Worm (Caenorhabditis elegans) whole organism, L1 larva: ENCODE data around the gene rsp-4.

Experiments used
- aha-1 ChIP-seq: fragments of 150-350 bp; optimal IDR thresholded peaks from 2 replicates; lab custom pipeline; 2014; ENCODE audit warnings: missing biosample characterization, missing genetic modification characterization
- aly-2 ChIP-seq: fragments of 150-350 bp; optimal IDR thresholded peaks from 2 replicates; lab custom pipeline; 2014; ENCODE audit warnings: missing biosample characterization, missing genetic modification characterization
- blmp-1 ChIP-seq: fragments of 150-350 bp; optimal IDR thresholded peaks from 2 replicates; lab custom pipeline; 2014; ENCODE audit warnings: missing biosample characterization, missing genetic modification characterization
- ceh-63 ChIP-seq: fragments of 200-800 bp; sonication (Bioruptor generic); optimal IDR thresholded peaks from 2 replicates; lab custom pipeline; 2018; ENCODE audit warnings: mild to moderate bottlenecking, missing genetic modification characterization, missing compliant biosample characterization
- ceh-8 ChIP-seq: fragments of 200-800 bp; sonication (Bioruptor generic); optimal IDR thresholded peaks from 2 replicates; lab custom pipeline; 2018; ENCODE audit warnings: mild to moderate bottlenecking, missing genetic modification characterization, moderate library complexity, missing compliant biosample characterization
- ceh-82 ChIP-seq, 3 experiments: fragments of 150-350 bp in 1 of 3; sonication (generic microtip) in 2 of 3; optimal IDR thresholded peaks; 2 replicates each; lab custom pipeline; 2014 to 2017; ENCODE audit warnings: missing biosample characterization in 3 of 3, missing genetic modification characterization in 3 of 3
- ceh-90 ChIP-seq: sonication (generic microtip); optimal IDR thresholded peaks from 2 replicates; lab custom pipeline; 2016; ENCODE audit warnings: missing genetic modification characterization, missing compliant biosample characterization
- efl-1 ChIP-seq, 4 experiments: fragments of 150-350 bp; optimal IDR thresholded peaks in 3 of 4; peaks in 1 of 4; 1 replicate in 1 of 4; 2 replicates in 3 of 4; lab custom pipeline; 2014; ENCODE audit warnings: missing biosample characterization in 2 of 4, missing genetic modification characterization in 2 of 4, missing genetic modification reagents in 2 of 4
- egl-13 ChIP-seq: sonication (generic microtip); optimal IDR thresholded peaks from 2 replicates; lab custom pipeline; 2016; ENCODE audit warnings: missing genotype, missing genetic modification reagents, missing genetic modification characterization, missing compliant biosample characterization
- egl-27 ChIP-seq, 2 experiments: fragments of 150-350 bp in 1 of 2; sonication (generic microtip); optimal IDR thresholded peaks; 3 replicates each; lab custom pipeline; 2017 to 2018; ENCODE audit warnings: missing biosample characterization in 2 of 2, missing genetic modification characterization in 2 of 2, missing genetic modification reagents in 2 of 2
- elt-2 ChIP-seq: sonication (generic microtip); optimal IDR thresholded peaks from 2 replicates; lab custom pipeline; 2016; ENCODE audit warnings: missing genetic modification characterization, mild to moderate bottlenecking, inconsistent platforms, missing compliant biosample characterization, missing genetic modification reagents
- elt-3 ChIP-seq, 6 experiments: fragments of 150-350 bp in 1 of 6; sonication (generic microtip); optimal IDR thresholded peaks; 2 replicates each; lab custom pipeline; 2017 to 2018; ENCODE audit warnings: missing biosample characterization in 6 of 6, missing genetic modification characterization in 6 of 6, inconsistent platforms in 1 of 6
- fkh-10 ChIP-seq: sonication (generic microtip); optimal IDR thresholded peaks from 2 replicates; lab custom pipeline; 2017; ENCODE audit warnings: missing biosample characterization, missing genetic modification reagents, missing genetic modification characterization
- fkh-4 ChIP-seq: sonication (generic microtip); optimal IDR thresholded peaks from 2 replicates; lab custom pipeline; 2016; ENCODE audit warnings: missing compliant biosample characterization, missing genetic modification characterization, borderline replicate concordance
- fkh-8 ChIP-seq: sonication (generic microtip); optimal IDR thresholded peaks from 2 replicates; lab custom pipeline; 2016; ENCODE audit warnings: mild to moderate bottlenecking, missing genetic modification characterization, missing compliant biosample characterization
- fos-1 ChIP-seq: fragments of 150-350 bp; optimal IDR thresholded peaks from 2 replicates; lab custom pipeline; 2014; ENCODE audit warnings: missing biosample characterization, missing genetic modification characterization
- grh-1 ChIP-seq: fragments of 200-800 bp; sonication (Bioruptor generic); IDR thresholded peaks from 2 replicates; pipeline ENCODE4 v1.3.6; 2022; ENCODE audit warnings: missing genetic modification reagents, missing genetic modification characterization, missing compliant biosample characterization
- hlh-17 ChIP-seq: fragments of 200-800 bp; sonication (Bioruptor generic); optimal IDR thresholded peaks from 2 replicates; lab custom pipeline; 2018; ENCODE audit warnings: missing genetic modification characterization, mild to moderate bottlenecking, missing compliant biosample characterization, moderate library complexity, borderline replicate concordance
- hlh-4 ChIP-seq: sonication (generic microtip); optimal IDR thresholded peaks from 2 replicates; lab custom pipeline; 2016; ENCODE audit warnings: mild to moderate bottlenecking, missing genetic modification characterization, missing compliant biosample characterization
- hpl-2 ChIP-seq: fragments of 150-350 bp; optimal IDR thresholded peaks from 2 replicates; lab custom pipeline; 2014; ENCODE audit warnings: missing biosample characterization, missing genetic modification reagents, missing genetic modification characterization
- lin-13 ChIP-seq: fragments of 150-350 bp; optimal IDR thresholded peaks from 2 replicates; lab custom pipeline; 2014; ENCODE audit warnings: missing biosample characterization, missing genetic modification reagents, missing genetic modification characterization
- lin-14 ChIP-seq: fragments of 200-800 bp; sonication (Bioruptor generic); optimal IDR thresholded peaks from 2 replicates; lab custom pipeline; 2018; ENCODE audit warnings: mild to moderate bottlenecking, missing genetic modification characterization, moderate library complexity, missing compliant biosample characterization
- lin-39 ChIP-seq: fragments of 150-350 bp; optimal IDR thresholded peaks from 2 replicates; lab custom pipeline; 2014; ENCODE audit warnings: missing biosample characterization, missing genetic modification reagents, missing genetic modification characterization
- lir-3 ChIP-seq: sonication (generic microtip); optimal IDR thresholded peaks from 2 replicates; lab custom pipeline; 2016; ENCODE audit warnings: mild to moderate bottlenecking, missing genetic modification characterization, moderate library complexity, missing compliant biosample characterization; ENCODE audit not compliant: poor library complexity
- lsy-2 ChIP-seq, 2 experiments: fragments of 150-350 bp; optimal IDR thresholded peaks; 2 replicates each; lab custom pipeline; 2014; ENCODE audit warnings: missing biosample characterization in 2 of 2, missing genetic modification characterization in 2 of 2
- mab-9 ChIP-seq: fragments of 200-800 bp; sonication (Bioruptor generic); IDR thresholded peaks from 2 replicates; pipeline ENCODE4 v1.3.6; 2022; ENCODE audit warnings: missing genetic modification reagents, missing genetic modification characterization, missing compliant biosample characterization
- nhr-19 ChIP-seq: fragments of 200-800 bp; sonication (Bioruptor generic); conservative IDR thresholded peaks from 2 replicates; pipeline ENCODE4 v1.3.6; 2022; ENCODE audit warnings: missing genetic modification characterization, missing compliant biosample characterization
- nhr-20 ChIP-seq: sonication (generic microtip); optimal IDR thresholded peaks from 2 replicates; lab custom pipeline; 2016; ENCODE audit warnings: mild to moderate bottlenecking, missing genetic modification characterization, missing compliant biosample characterization
- nhr-47 ChIP-seq: sonication (generic microtip); optimal IDR thresholded peaks from 2 replicates; lab custom pipeline; 2016; ENCODE audit warnings: mild to moderate bottlenecking, missing genetic modification characterization, moderate library complexity, missing compliant biosample characterization
- nhr-77 ChIP-seq: fragments of 150-350 bp; optimal IDR thresholded peaks from 2 replicates; lab custom pipeline; 2014; ENCODE audit warnings: missing biosample characterization, missing genetic modification characterization
- nhr-84 ChIP-seq: sonication (generic microtip); optimal IDR thresholded peaks from 2 replicates; lab custom pipeline; 2017; ENCODE audit warnings: missing biosample characterization, missing genetic modification characterization
- nhr-85 ChIP-seq: sonication (generic microtip); peaks from one replicate; lab custom pipeline; 2016; ENCODE audit warnings: missing genetic modification characterization, inconsistent platforms, missing compliant biosample characterization
- nhr-90 ChIP-seq: sonication (generic microtip); optimal IDR thresholded peaks from 2 replicates; lab custom pipeline; 2016; ENCODE audit warnings: mild to moderate bottlenecking, missing genetic modification characterization, missing compliant biosample characterization; ENCODE audit not compliant: poor library complexity
- pax-3 ChIP-seq: fragments of 200-800 bp; sonication (Bioruptor generic); optimal IDR thresholded peaks from 2 replicates; lab custom pipeline; 2018; ENCODE audit warnings: mild to moderate bottlenecking, missing genetic modification characterization, moderate library complexity, missing compliant biosample characterization
- skn-1 ChIP-seq: fragments of 150-350 bp; optimal IDR thresholded peaks from 2 replicates; lab custom pipeline; 2014; ENCODE audit warnings: missing biosample characterization, missing genetic modification characterization
- sox-4 ChIP-seq: sonication (generic microtip); optimal IDR thresholded peaks from 2 replicates; lab custom pipeline; 2016; ENCODE audit warnings: missing genetic modification characterization, missing compliant biosample characterization
- tbx-2 ChIP-seq: sonication (generic microtip); optimal IDR thresholded peaks from 2 replicates; lab custom pipeline; 2016; ENCODE audit warnings: missing genetic modification characterization, missing compliant biosample characterization
- tlp-1 ChIP-seq: fragments of 150-350 bp; optimal IDR thresholded peaks from 2 replicates; lab custom pipeline; 2014; ENCODE audit warnings: missing biosample characterization, missing genetic modification characterization
- unc-30 ChIP-seq: sonication (generic microtip); optimal IDR thresholded peaks from 2 replicates; lab custom pipeline; 2017; ENCODE audit warnings: missing biosample characterization, missing genetic modification characterization
- xbp-1 ChIP-seq: sonication (generic microtip); optimal IDR thresholded peaks from 2 replicates; lab custom pipeline; 2016; ENCODE audit warnings: missing genetic modification characterization, missing compliant biosample characterization
- zag-1 ChIP-seq: fragments of 150-350 bp; optimal IDR thresholded peaks from 2 replicates; lab custom pipeline; 2014; ENCODE audit warnings: missing biosample characterization, missing genetic modification characterization
- zip-4 ChIP-seq: fragments of 200-800 bp; sonication (Bioruptor generic); optimal IDR thresholded peaks from 2 replicates; lab custom pipeline; 2018; ENCODE audit warnings: mild to moderate bottlenecking, missing genetic modification characterization, moderate library complexity, missing compliant biosample characterization
- ztf-11 ChIP-seq, 2 experiments: sonication (generic microtip); optimal IDR thresholded peaks; 2 replicates each; lab custom pipeline; 2016 to 2017; ENCODE audit warnings: missing genetic modification characterization in 2 of 2, missing biosample characterization in 1 of 2, missing compliant biosample characterization in 1 of 2

The rsp-4 gene

DNA sequence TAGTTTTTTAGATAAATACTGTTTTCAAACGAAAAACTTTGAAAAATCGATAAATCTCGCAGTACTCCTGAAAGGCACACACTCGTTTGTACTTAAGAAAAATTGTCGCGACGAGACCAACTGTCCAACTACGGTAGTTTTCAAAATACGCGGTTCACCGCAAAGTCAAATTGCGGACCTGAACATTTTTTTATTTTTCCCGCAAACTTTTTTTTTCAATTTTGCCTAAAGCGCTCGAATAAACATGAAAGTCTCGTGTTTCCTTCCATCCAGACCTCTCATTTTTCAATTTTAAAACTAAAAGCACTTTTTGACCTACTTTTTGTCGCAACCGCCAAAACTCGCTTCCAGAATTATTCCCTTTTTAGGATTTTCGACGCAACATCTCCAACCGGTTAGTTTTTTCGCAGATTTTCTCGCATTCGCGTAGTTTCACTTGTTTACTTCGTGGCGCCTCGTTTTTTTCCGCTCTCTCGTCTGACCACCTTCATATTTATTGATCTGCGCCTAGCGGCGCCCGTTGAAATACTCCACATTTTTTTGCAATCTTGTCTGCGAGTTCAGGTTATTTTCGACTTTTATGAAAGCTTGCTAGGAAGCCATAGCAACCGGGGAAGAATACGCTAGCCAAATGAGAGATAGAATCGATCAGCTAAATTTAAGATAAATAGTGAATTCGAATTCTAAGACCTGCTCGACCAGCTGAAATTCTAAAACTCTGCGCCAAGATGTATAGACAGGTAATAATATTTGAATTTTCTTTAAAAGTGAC, 11.0 kb downstream of the rsp-4 start, which contains the start of gene prdx-2:
Gene prdx-2 (plus strand): TSS at position 729 of the 772 bp plus-strand sequence.
- TF ChIP-seq efl-1 (optimal IDR thresholded peaks at IDR 0.05; lab: Kevin White, UChicago) (no peak), efl-1 (GFP tag; optimal IDR thresholded peaks at IDR 0.05 in 1 of 2; lab: Kevin White, UChicago) (peak in 1 of 2 experiments; percentile 40), lir-3 (no peak), nhr-19 (GFP tag; lab: Robert Waterston, UW) (no peak), egl-27 (tag; optimal IDR thresholded peaks at IDR 0.05; lab: Kevin White, UChicago) (no peak), lin-13 (no peak), blmp-1 (tag; lab: Kevin White, UChicago) (peak; percentile 88), tbx-2 (no peak), fkh-10 (GFP tag; lab: Kevin White, UChicago) (no peak), fos-1 (tag; lab: Kevin White, UChicago) (no peak), hpl-2 (no peak), nhr-20 (tag; lab: Kevin White, UChicago) (no peak), egl-13 (tag; lab: Kevin White, UChicago) (no peak), skn-1 (tag; lab: Kevin White, UChicago) (no peak), hlh-4 (tag; lab: Kevin White, UChicago) (no peak), lin-39 (tag; lab: Kevin White, UChicago) (no peak), nhr-77 (tag; lab: Kevin White, UChicago) (no peak), unc-30 (no peak), zip-4 (GFP tag; lab: Kevin White, UChicago) (no peak), lsy-2 (tag; optimal IDR thresholded peaks at IDR 0.05; lab: Kevin White, UChicago) (peak in 1 of 2 experiments; percentile 47), ceh-8 (GFP tag; lab: Kevin White, UChicago) (no peak), aha-1 (tag; lab: Kevin White, UChicago) (no peak), grh-1 (GFP tag; lab: Robert Waterston, UW) (no peak), tlp-1 (tag; lab: Kevin White, UChicago) (no peak), fkh-8 (tag; lab: Kevin White, UChicago) (peak; percentile 18), mab-9 (GFP tag; lab: Robert Waterston, UW) (no peak)

DNA sequence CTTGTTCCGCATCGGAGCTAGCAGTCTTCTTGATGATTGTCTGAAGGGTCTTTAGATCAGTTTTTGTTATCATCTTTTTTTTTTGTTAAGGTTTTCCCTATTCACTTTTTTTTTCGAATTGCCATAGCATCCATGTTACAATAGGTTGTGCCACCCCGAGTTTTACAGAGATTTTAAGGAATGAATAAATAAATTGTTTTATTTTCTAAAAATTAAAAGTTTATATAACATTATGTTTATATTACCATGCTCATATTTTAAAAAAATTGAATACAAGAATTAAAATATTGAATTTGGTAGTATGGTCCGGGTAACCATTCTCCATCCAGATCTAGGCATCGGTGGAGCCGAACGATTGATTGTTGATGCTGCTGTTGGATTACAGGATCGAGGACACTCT, 13.7 kb downstream of the rsp-4 start, which contains the start of gene algn-2:
Gene algn-2 (plus strand): TSS at position 301 of the 400 bp plus-strand sequence.
- peak; percentile 14 for TF ChIP-seq elt-2 (tag; lab: Kevin White, UChicago)
- TF ChIP-seq ceh-8 (GFP tag; lab: Kevin White, UChicago): no peak
- no peak for TF ChIP-seq egl-27 (tag; optimal IDR thresholded peaks at IDR 0.05; lab: Kevin White, UChicago)
- no peak for TF ChIP-seq lin-14 (GFP tag; lab: Kevin White, UChicago)
- no peak for TF ChIP-seq nhr-84 (tag; lab: Kevin White, UChicago)
- TF ChIP-seq ceh-63 (GFP tag; lab: Kevin White, UChicago): no peak
- no peak for TF ChIP-seq sox-4

DNA sequence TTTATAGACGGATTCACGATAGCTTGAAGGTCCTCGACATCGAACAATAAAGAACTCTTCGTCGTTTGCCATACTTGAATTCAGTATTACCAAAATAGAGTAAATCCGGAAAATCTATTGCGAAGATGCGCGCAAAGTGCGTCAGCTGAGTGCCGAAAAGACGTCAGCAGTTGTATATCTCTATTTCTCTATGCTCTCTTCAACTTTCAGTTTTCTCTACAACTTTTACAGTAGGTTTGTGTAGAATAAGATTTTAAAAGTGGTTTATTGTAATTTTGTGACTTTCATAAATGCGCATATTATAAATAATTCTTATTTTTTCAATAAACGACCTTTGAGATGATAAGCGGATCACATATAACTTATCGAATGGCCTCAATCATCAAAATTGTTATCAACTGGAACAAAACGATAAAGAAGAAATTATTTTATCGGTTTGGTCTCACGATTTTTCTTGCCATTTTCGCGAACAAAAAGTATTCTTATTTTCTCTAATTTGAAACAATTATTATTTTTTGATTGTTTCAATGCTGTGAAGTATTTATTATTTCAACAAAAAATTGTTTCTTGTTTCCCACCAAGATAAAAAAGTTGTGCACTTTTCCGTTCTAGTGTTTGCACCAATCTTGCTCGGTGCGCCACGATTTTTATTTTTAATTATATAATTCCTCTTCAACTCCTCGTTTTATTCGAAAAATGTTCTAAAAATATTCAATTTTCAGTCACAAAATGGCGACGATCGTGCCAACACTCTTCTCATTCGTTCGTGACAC, 15.2 kb downstream of the rsp-4 start, which contains the start of the genes agt-2 and F09E5.3:
Gene agt-2 (minus strand): TSS at position 553 of the 773 bp plus-strand sequence.
Gene F09E5.3 (plus strand): TSS at position 723 of the 773 bp plus-strand sequence.
- peak; percentile 20 for TF ChIP-seq aha-1 (tag; lab: Kevin White, UChicago)
- peak; percentile 94 for TF ChIP-seq tbx-2
- no peak for TF ChIP-seq ceh-63 (GFP tag; lab: Kevin White, UChicago)
- TF ChIP-seq nhr-77 (tag; lab: Kevin White, UChicago): peak; percentile 86
- TF ChIP-seq zag-1 (tag; lab: Kevin White, UChicago): peak; percentile 26
- peak; percentile 92 to 95 (median 93) for TF ChIP-seq ceh-82 (tag; optimal IDR thresholded peaks at IDR 0.05; lab: Kevin White, UChicago)
- TF ChIP-seq ceh-90 (tag; lab: Kevin White, UChicago): peak; percentile 37
- TF ChIP-seq nhr-85: peak; percentile 93
- TF ChIP-seq fkh-4 (tag; lab: Kevin White, UChicago): peak; percentile 13
- peak; percentile 95 for TF ChIP-seq nhr-20 (tag; lab: Kevin White, UChicago)
- no peak for TF ChIP-seq hlh-17 (GFP tag; lab: Kevin White, UChicago)
- TF ChIP-seq nhr-47 (tag; lab: Kevin White, UChicago): peak; percentile 96
- TF ChIP-seq elt-3 (tag; optimal IDR thresholded peaks at IDR 0.05; lab: Kevin White, UChicago): peak in 3 of 6 experiments; percentile 43 to 81 (median 77)
- no peak for TF ChIP-seq unc-30
- TF ChIP-seq fos-1 (tag; lab: Kevin White, UChicago): peak; percentile 89
- TF ChIP-seq xbp-1 (tag; lab: Kevin White, UChicago): peak; percentile 95
- peak; percentile 91 for TF ChIP-seq nhr-90 (tag; lab: Kevin White, UChicago)
- TF ChIP-seq aly-2 (tag; lab: Kevin White, UChicago): peak; percentile 92
- TF ChIP-seq ztf-11 (tag; optimal IDR thresholded peaks at IDR 0.05; lab: Kevin White, UChicago): peak in 1 of 2 experiments; percentile 81
- peak; percentile 85 for TF ChIP-seq ceh-8 (GFP tag; lab: Kevin White, UChicago)
- peak; percentile 1 to 14 for TF ChIP-seq egl-27 (tag; optimal IDR thresholded peaks at IDR 0.05; lab: Kevin White, UChicago)
- peak; percentile 83 for TF ChIP-seq pax-3
- peak; percentile 87 for TF ChIP-seq grh-1 (GFP tag; lab: Robert Waterston, UW)
